Fruit fly (Drosophila melanogaster) whole organism, adult: Measurements from ENCODE around the gene anox.

Experiments used
- CG11617 ChIP-seq: fragments of 200-800 bp; sonication (Bioruptor generic); optimal IDR thresholded peaks from 2 replicates; lab custom pipeline; 2017; ENCODE audit warnings: mild to moderate bottlenecking, missing biosample characterization, missing genetic modification reagents, missing genetic modification characterization
- CG12768 ChIP-seq: fragments of 200-800 bp; sonication (Bioruptor generic); optimal IDR thresholded peaks from 2 replicates; lab custom pipeline; 2017; ENCODE audit warnings: missing biosample characterization, missing genetic modification characterization, mild to moderate bottlenecking, moderate library complexity, missing genetic modification reagents
- CG14711 ChIP-seq: fragments of 200-800 bp; sonication (Bioruptor generic); optimal IDR thresholded peaks from 2 replicates; lab custom pipeline; 2018; ENCODE audit warnings: missing biosample characterization, mild to moderate bottlenecking, missing genetic modification characterization, moderate library complexity
- CG1620 ChIP-seq: fragments of 200-800 bp; sonication (Bioruptor generic); optimal IDR thresholded peaks from 2 replicates; lab custom pipeline; 2016; ENCODE audit warnings: missing biosample characterization, missing genetic modification characterization
- CG33017 ChIP-seq: fragments of 200-800 bp; sonication (Bioruptor generic); optimal IDR thresholded peaks from 2 replicates; lab custom pipeline; 2018; ENCODE audit warnings: missing biosample characterization, mild to moderate bottlenecking, missing genetic modification characterization, moderate library complexity
- CG5204 ChIP-seq: fragments of 200-800 bp; sonication (Bioruptor generic); optimal IDR thresholded peaks from 2 replicates; lab custom pipeline; 2016; ENCODE audit warnings: missing biosample characterization, missing genetic modification characterization
- CG7045 ChIP-seq: fragments of 200-800 bp; sonication (Bioruptor generic); optimal IDR thresholded peaks from 2 replicates; lab custom pipeline; 2017; ENCODE audit warnings: missing biosample characterization, mild to moderate bottlenecking, missing genetic modification characterization
- CG7101 ChIP-seq: fragments of 200-800 bp; sonication (Bioruptor generic); optimal IDR thresholded peaks from 2 replicates; lab custom pipeline; 2018; ENCODE audit warnings: missing biosample characterization, mild to moderate bottlenecking, missing genetic modification characterization, moderate library complexity
- Clk ChIP-seq: fragments of 200-800 bp; sonication (Bioruptor generic); optimal IDR thresholded peaks from 2 replicates; lab custom pipeline; 2017; ENCODE audit warnings: missing biosample characterization, missing genetic modification characterization
- Crg-1 ChIP-seq: fragments of 200-800 bp; sonication (Bioruptor generic); optimal IDR thresholded peaks from 2 replicates; lab custom pipeline; 2016; ENCODE audit warnings: missing biosample characterization, missing genetic modification characterization
- Hr96 ChIP-seq: fragments of 200-800 bp; sonication (Bioruptor generic); optimal IDR thresholded peaks from 2 replicates; lab custom pipeline; 2016; ENCODE audit warnings: missing biosample characterization, missing genetic modification characterization
- Mnt ChIP-seq: fragments of 200-800 bp; sonication (Bioruptor generic); optimal IDR thresholded peaks from 2 replicates; lab custom pipeline; 2016; ENCODE audit warnings: missing biosample characterization, mild to moderate bottlenecking, missing genetic modification characterization
- bab1 ChIP-seq: fragments of 200-800 bp; sonication (Bioruptor generic); optimal IDR thresholded peaks from 3 replicates; lab custom pipeline; 2019; ENCODE audit warnings: missing biosample characterization, mild to moderate bottlenecking, missing genetic modification characterization, moderate library complexity
- cic ChIP-seq: fragments of 200-800 bp; sonication (Bioruptor generic); optimal IDR thresholded peaks from 2 replicates; lab custom pipeline; 2017; ENCODE audit warnings: missing biosample characterization, mild to moderate bottlenecking, missing genetic modification characterization, moderate library complexity
- cnc ChIP-seq, 2 experiments: fragments of >200 bp; optimal IDR thresholded peaks; 2 replicates each; lab custom pipeline; 2017
- kay ChIP-seq: fragments of 200-800 bp; sonication (Bioruptor generic); peaks from one replicate; lab custom pipeline; 2016; ENCODE audit warnings: missing biosample characterization, missing genetic modification characterization, borderline replicate concordance
- ovo ChIP-seq: fragments of 200-800 bp; sonication (Bioruptor generic); optimal IDR thresholded peaks from 2 replicates; lab custom pipeline; 2016; ENCODE audit warnings: missing biosample characterization, missing genetic modification characterization
- pad ChIP-seq: fragments of 200-800 bp; sonication (Bioruptor generic); optimal IDR thresholded peaks from 3 replicates; lab custom pipeline; 2017; ENCODE audit warnings: missing biosample characterization, missing genetic modification characterization, mild to moderate bottlenecking, moderate library complexity, missing genetic modification reagents
- tj ChIP-seq: fragments of 200-800 bp; sonication (Bioruptor generic); optimal IDR thresholded peaks from 3 replicates; lab custom pipeline; 2017; ENCODE audit warnings: missing biosample characterization, mild to moderate bottlenecking, missing genetic modification characterization, moderate library complexity
- toe ChIP-seq: fragments of 200-800 bp; sonication (Bioruptor generic); optimal IDR thresholded peaks from 2 replicates; lab custom pipeline; 2016; ENCODE audit warnings: missing biosample characterization, missing genetic modification characterization

Gene anox

DNA sequence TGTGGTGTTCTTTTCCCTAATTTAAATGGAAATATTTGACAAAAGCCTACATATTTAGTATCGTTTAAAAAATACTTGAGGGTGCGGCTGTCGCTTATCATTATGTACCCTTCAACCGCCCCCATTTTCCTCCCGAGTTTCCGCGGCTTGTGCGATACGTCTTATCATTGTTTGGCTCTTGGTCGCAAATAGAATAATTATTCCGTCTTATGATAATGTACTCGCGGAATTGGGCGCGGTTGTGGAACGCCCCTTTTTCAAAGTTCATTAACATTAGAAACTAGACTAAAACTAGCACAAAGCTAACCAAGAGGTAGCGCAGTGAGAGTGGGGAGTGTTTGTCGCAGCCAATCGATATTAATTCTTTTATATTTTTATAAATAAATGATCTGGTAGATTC, 46.3 kb upstream of the anox start:
- TF ChIP-seq CG7045 (GFP tag; lab: Kevin White, UChicago) (no peak), Mnt (GFP tag; lab: Kevin White, UChicago) (peak; percentile 18), cnc (optimal IDR thresholded peaks at IDR 0.05; lab: Kevin White, UChicago) (no peak), cic (GFP tag; lab: Kevin White, UChicago) (peak; percentile 22), Clk (GFP tag; lab: Kevin White, UChicago) (no peak), CG12768 (GFP tag; lab: Kevin White, UChicago) (no peak)

dm6 chrX:21362878-21363277, 43.8 kb upstream of the anox start, which contains the start of the genes bbx and waw:
TSS of gene bbx (plus strand) at chrX:21363028.
TSS of gene waw (plus strand) at chrX:21363028.
- peak; percentile 14 for TF ChIP-seq cic (GFP tag; lab: Kevin White, UChicago)
- no peak for TF ChIP-seq Hr96 (GFP tag; lab: Kevin White, UChicago)
- no peak for TF ChIP-seq CG7045 (GFP tag; lab: Kevin White, UChicago)
- peak; percentile 5 for TF ChIP-seq tj (GFP tag; lab: Kevin White, UChicago)
- TF ChIP-seq CG5204 (GFP tag; lab: Kevin White, UChicago) = no peak
- TF ChIP-seq cnc (optimal IDR thresholded peaks at IDR 0.05; lab: Kevin White, UChicago) = no peak
- TF ChIP-seq ovo (GFP tag; lab: Kevin White, UChicago) = no peak
- TF ChIP-seq CG11617 (GFP tag; lab: Kevin White, UChicago) = peak; percentile 55
- TF ChIP-seq Crg-1 (GFP tag; lab: Kevin White, UChicago) = peak; percentile 42
- no peak for TF ChIP-seq toe
- no peak for TF ChIP-seq kay
- TF ChIP-seq CG12768 (GFP tag; lab: Kevin White, UChicago) = no peak
- peak; percentile 57 for TF ChIP-seq CG7101 (tag; lab: Kevin White, UChicago)
- TF ChIP-seq pad (GFP tag; lab: Kevin White, UChicago) = peak; percentile 18
- TF ChIP-seq CG1620 = peak; percentile 57
- TF ChIP-seq Mnt (GFP tag; lab: Kevin White, UChicago) = peak; percentile 100
- peak; percentile 52 for TF ChIP-seq bab1 (GFP tag; lab: Kevin White, UChicago)
- no peak for TF ChIP-seq Clk (GFP tag; lab: Kevin White, UChicago)
- TF ChIP-seq CG33017 (tag; lab: Kevin White, UChicago) = no peak
- TF ChIP-seq CG14711 = peak; percentile 21

dm6 chrX:21357810-21358671, 38.9 kb upstream of the anox start, which contains the start of gene Septin1:
TSS of gene Septin1 (plus strand) at chrX:21358286.
- no peak for TF ChIP-seq tj (GFP tag; lab: Kevin White, UChicago)
- no peak for TF ChIP-seq CG7101 (tag; lab: Kevin White, UChicago)
- no peak for TF ChIP-seq Hr96 (GFP tag; lab: Kevin White, UChicago)
- peak; percentile 39 for TF ChIP-seq Mnt (GFP tag; lab: Kevin White, UChicago)
- TF ChIP-seq CG5204 (GFP tag; lab: Kevin White, UChicago) = no peak
- no peak for TF ChIP-seq ovo (GFP tag; lab: Kevin White, UChicago)
- peak; percentile 45 for TF ChIP-seq CG11617 (GFP tag; lab: Kevin White, UChicago)
- no peak for TF ChIP-seq kay
- TF ChIP-seq CG33017 (tag; lab: Kevin White, UChicago) = no peak
- TF ChIP-seq cic (GFP tag; lab: Kevin White, UChicago) = no peak
- no peak for TF ChIP-seq Clk (GFP tag; lab: Kevin White, UChicago)
- TF ChIP-seq CG1620 = peak; percentile 0
- TF ChIP-seq CG12768 (GFP tag; lab: Kevin White, UChicago) = no peak
- no peak for TF ChIP-seq cnc (optimal IDR thresholded peaks at IDR 0.05; lab: Kevin White, UChicago)
- no peak for TF ChIP-seq pad (GFP tag; lab: Kevin White, UChicago)
- TF ChIP-seq CG14711 = peak; percentile 3
- TF ChIP-seq Crg-1 (GFP tag; lab: Kevin White, UChicago) = no peak
- TF ChIP-seq CG7045 (GFP tag; lab: Kevin White, UChicago) = no peak

DNA sequence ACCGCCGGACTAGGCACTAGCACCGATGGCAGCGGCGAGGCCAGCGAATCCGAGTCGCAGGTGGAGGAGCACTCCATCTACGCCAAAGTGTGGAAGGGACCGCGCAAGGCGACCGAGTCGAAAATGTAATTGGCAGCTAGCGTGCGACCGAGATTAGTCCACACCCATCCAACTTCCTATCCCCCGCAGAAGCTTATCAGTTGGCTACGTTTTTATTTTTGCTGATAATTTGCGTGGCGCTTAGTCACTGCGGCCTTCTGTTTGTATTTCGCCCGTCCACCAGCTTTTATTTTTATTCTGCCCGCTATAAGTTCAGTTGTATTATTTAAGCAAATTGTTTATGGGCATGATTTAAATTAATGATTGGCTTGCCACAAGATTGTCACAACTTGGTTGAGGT, 34.4 kb upstream of the anox start:
- TF ChIP-seq kay (no peak), cic (GFP tag; lab: Kevin White, UChicago) (peak; percentile 69)

dm6 chrX:21351210-21351824, 32.2 kb upstream of the anox start:
- no peak for TF ChIP-seq cic (GFP tag; lab: Kevin White, UChicago)
- TF ChIP-seq Mnt (GFP tag; lab: Kevin White, UChicago) = no peak
- no peak for TF ChIP-seq CG14711
- no peak for TF ChIP-seq pad (GFP tag; lab: Kevin White, UChicago)
- no peak for TF ChIP-seq toe
- TF ChIP-seq CG7101 (tag; lab: Kevin White, UChicago) = no peak
- no peak for TF ChIP-seq Clk (GFP tag; lab: Kevin White, UChicago)
- no peak for TF ChIP-seq Crg-1 (GFP tag; lab: Kevin White, UChicago)
- no peak for TF ChIP-seq CG7045 (GFP tag; lab: Kevin White, UChicago)
- TF ChIP-seq CG5204 (GFP tag; lab: Kevin White, UChicago) = no peak
- no peak for TF ChIP-seq bab1 (GFP tag; lab: Kevin White, UChicago)
- no peak for TF ChIP-seq kay
- no peak for TF ChIP-seq tj (GFP tag; lab: Kevin White, UChicago)
- TF ChIP-seq CG11617 (GFP tag; lab: Kevin White, UChicago) = no peak
- TF ChIP-seq CG12768 (GFP tag; lab: Kevin White, UChicago) = no peak
- TF ChIP-seq CG1620 = no peak
- TF ChIP-seq ovo (GFP tag; lab: Kevin White, UChicago) = no peak
